Fruit fly (Drosophila melanogaster): Measurements from ENCODE around the gene ImpE2.

ImpE2 gene

DNA sequence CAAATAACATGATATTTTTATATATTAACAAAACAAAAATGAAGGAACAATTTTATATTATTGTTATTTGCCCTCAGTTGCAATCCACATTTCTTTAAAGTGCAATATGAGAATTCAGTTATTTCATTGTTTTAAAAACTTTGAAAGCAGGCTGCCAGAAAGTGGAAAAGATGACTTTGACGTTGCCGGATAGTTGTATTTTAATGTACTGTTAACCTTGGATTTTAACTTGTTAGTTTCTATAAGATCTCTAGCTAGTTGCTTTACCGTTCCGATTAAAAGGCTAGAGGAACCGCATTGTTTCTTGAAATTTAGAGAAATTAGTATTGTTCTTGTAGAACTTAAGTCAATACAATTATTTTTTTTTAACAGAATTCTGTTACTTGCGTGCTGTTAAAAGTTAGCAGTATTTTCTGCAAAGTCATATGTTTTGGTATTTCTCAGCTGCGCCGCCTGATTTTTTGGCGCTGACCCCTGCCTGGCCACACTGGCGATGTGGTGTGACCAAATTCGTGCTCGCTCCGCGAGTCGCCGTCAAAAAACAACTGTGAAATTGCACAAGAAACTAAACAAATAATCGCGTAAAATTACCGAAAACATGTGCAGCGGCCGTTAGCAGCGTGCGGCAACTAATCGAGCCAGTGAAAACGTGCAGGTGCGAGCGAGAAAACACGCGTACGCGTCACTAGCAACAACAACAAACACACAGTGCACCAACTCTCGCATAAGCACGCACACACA lies 3.0 kb upstream of the ImpE2 start, which contains the start of gene Eip63E (continued):
- TF ChIP-seq CG1647 (GFP tag; optimal IDR thresholded peaks at IDR 0.05) (no peak), lola (GFP tag; optimal IDR thresholded peaks at IDR 0.05) (no peak), dmrt11E (tag; optimal IDR thresholded peaks at IDR 0.05) (no peak), Sry-δ (GFP tag; optimal IDR thresholded peaks at IDR 0.05) (peak; percentile 22), Kr (GFP tag; optimal IDR thresholded peaks at IDR 0.05) (no peak), Ssrp (tag; optimal IDR thresholded peaks at IDR 0.05) (no peak), CG34376 (GFP tag; optimal IDR thresholded peaks at IDR 0.05) (peak; percentile 37), NC2β (GFP tag; optimal IDR thresholded peaks at IDR 0.05) (peak; percentile 8), CG15269 (tag; optimal IDR thresholded peaks at IDR 0.05) (no peak), sens (GFP tag) (peak; percentile 73), Stat92E (GFP tag; optimal IDR thresholded peaks at IDR 0.05) (peak in 1 of 3 experiments; percentile 3), unpg (GFP tag; optimal IDR thresholded peaks at IDR 0.05) (peak; percentile 14), MESR4 (GFP tag; optimal IDR thresholded peaks at IDR 0.05) (peak; percentile 91), Sry-β (GFP tag; optimal IDR thresholded peaks at IDR 0.05) (no peak), CG10654 (GFP tag; optimal IDR thresholded peaks at IDR 0.05) (no peak), CG17829 (tag; optimal IDR thresholded peaks at IDR 0.05) (peak; percentile 55), hb (GFP tag; IDR thresholded peaks at IDR 0.05; ENCODE audit: partially characterized antibody) (no peak), pb (GFP tag; optimal IDR thresholded peaks at IDR 0.05) (no peak), Jarid2 (GFP tag; optimal IDR thresholded peaks at IDR 0.05) (peak; percentile 90), Lpt (GFP tag; optimal IDR thresholded peaks at IDR 0.05) (no peak), maf-S (GFP tag; optimal IDR thresholded peaks at IDR 0.05) (no peak), CG1024 (GFP tag; IDR thresholded peaks at IDR 0.05) (no peak), CG4424 (GFP tag; optimal IDR thresholded peaks at IDR 0.05) (no peak), usp (GFP tag; optimal IDR thresholded peaks at IDR 0.05) (no peak), unc-4 (GFP tag; IDR thresholded peaks at IDR 0.05; ENCODE audit: partially characterized antibody) (no peak; the same call in 1 of the 2 replicates), Nf-YA (GFP tag; IDR thresholded peaks at IDR 0.05) (no peak), p53 (GFP tag; optimal IDR thresholded peaks at IDR 0.05) (no peak), Hmx (GFP tag; optimal IDR thresholded peaks at IDR 0.05) (no peak), Atf6 (GFP tag; IDR thresholded peaks at IDR 0.05) (peak; percentile 26; the same call in 1 of the 2 replicates), CG10321 (GFP tag; IDR thresholded peaks at IDR 0.05) (no peak), cwo (GFP tag; optimal IDR thresholded peaks at IDR 0.05) (peak; percentile 20), repo (GFP tag; optimal IDR thresholded peaks at IDR 0.05) (no peak), CoRest (tag; optimal IDR thresholded peaks at IDR 0.05) (peak; percentile 23), CG17802 (tag; optimal IDR thresholded peaks at IDR 0.05) (no peak), tap (tag; optimal IDR thresholded peaks at IDR 0.05) (no peak), CG3995 (GFP tag; optimal IDR thresholded peaks at IDR 0.05) (no peak), Sox102F (GFP tag; optimal IDR thresholded peaks at IDR 0.05) (no peak), E2f2 (GFP tag; IDR thresholded peaks at IDR 0.05) (peak; percentile 32; the same call in 1 of the 2 replicates), dpn (GFP tag; optimal IDR thresholded peaks at IDR 0.05) (no peak), gce (GFP tag; IDR thresholded peaks at IDR 0.05) (0 out of 3 replicates have a peak, but pooled peaks have one; percentile 11), CG3726 (GFP tag; IDR thresholded peaks at IDR 0.05) (no peak), NK7.1 (GFP tag; optimal IDR thresholded peaks at IDR 0.05) (no peak), Spps (tag; optimal IDR thresholded peaks at IDR 0.05) (no peak), Atf3 (GFP tag; optimal IDR thresholded peaks at IDR 0.05) (no peak), CG1603 (tag; optimal IDR thresholded peaks at IDR 0.05) (peak; percentile 37), sima (GFP tag; optimal IDR thresholded peaks at IDR 0.05) (no peak), slou (GFP tag; optimal IDR thresholded peaks at IDR 0.05) (no peak), hkb (optimal IDR thresholded peaks at IDR 0.05) (peak; percentile 38), hkb (GFP tag; IDR thresholded peaks at IDR 0.05) (peak; percentile 39), CG10959 (GFP tag; IDR thresholded peaks at IDR 0.05) (no peak)

Measured in whole organism, embryonic.